Worm (Caenorhabditis elegans) whole organism, late embryonic: ENCODE data around the gene clec-5.

Experiments
- ama-1 ChIP-seq: fragments of 150-350 bp; optimal IDR thresholded peaks from 2 replicates; lab custom pipeline; 2014
- ceh-14 ChIP-seq: sonication (generic microtip); optimal IDR thresholded peaks from 2 replicates; lab custom pipeline; 2016; ENCODE audit warnings: missing genotype, missing genetic modification characterization, missing compliant biosample characterization
- ceh-22 ChIP-seq: sonication (generic microtip); optimal IDR thresholded peaks from 2 replicates; lab custom pipeline; 2017; ENCODE audit warnings: missing biosample characterization, missing genetic modification characterization
- ceh-45 ChIP-seq: fragments of 200-800 bp; sonication (Bioruptor generic); IDR thresholded peaks from 2 replicates; pipeline ENCODE4 v1.3.6; 2022; ENCODE audit warnings: missing genetic modification reagents, missing genetic modification characterization, missing compliant biosample characterization
- ets-4 ChIP-seq: sonication (generic microtip); optimal IDR thresholded peaks from 2 replicates; lab custom pipeline; 2016; ENCODE audit warnings: missing genetic modification characterization, missing compliant biosample characterization
- fkh-10 ChIP-seq: fragments of 150-350 bp; optimal IDR thresholded peaks from 2 replicates; lab custom pipeline; 2014; ENCODE audit warnings: missing biosample characterization, missing genetic modification reagents, missing genetic modification characterization
- pat-9 ChIP-seq: fragments of 200-800 bp; sonication (Bioruptor generic); optimal IDR thresholded peaks from 2 replicates; lab custom pipeline; 2018; ENCODE audit warnings: mild to moderate bottlenecking, missing genetic modification characterization, moderate library complexity, missing compliant biosample characterization
- pha-4 ChIP-seq: fragments of 150-350 bp; optimal IDR thresholded peaks from 2 replicates; lab custom pipeline; 2018; ENCODE audit warnings: missing biosample characterization, missing genetic modification reagents, missing genetic modification characterization
- rnt-1 ChIP-seq: sonication (generic microtip); optimal IDR thresholded peaks from 2 replicates; lab custom pipeline; 2016; ENCODE audit warnings: missing genetic modification characterization, missing compliant biosample characterization
- sox-2 ChIP-seq: fragments of 200-800 bp; sonication (Bioruptor generic); IDR thresholded peaks from 2 replicates; pipeline ENCODE4 v1.3.6; 2022; ENCODE audit warnings: missing genetic modification reagents, missing genetic modification characterization, missing compliant biosample characterization
- unc-55 ChIP-seq: sonication (generic microtip); optimal IDR thresholded peaks from 2 replicates; lab custom pipeline; 2017; ENCODE audit warnings: missing biosample characterization, missing genetic modification reagents, missing genetic modification characterization

ce11 chrIII:4912317-4912716 is 28.9 kb upstream of the clec-5 start, which contains the start of the genes F26F4.9 and cee-1:
- TF ChIP-seq ceh-22: no peak
- no peak for TF ChIP-seq sox-2 (GFP tag; lab: Robert Waterston, UW)
- TF ChIP-seq unc-55 (GFP tag; lab: Kevin White, UChicago): peak; percentile 30
- no peak for TF ChIP-seq pha-4 (tag; lab: Kevin White, UChicago)
- TF ChIP-seq ceh-14: no peak
- TF ChIP-seq ama-1 (lab: Kevin White, UChicago): no peak
- TF ChIP-seq pat-9 (tag; lab: Kevin White, UChicago): no peak
- TF ChIP-seq rnt-1: peak; percentile 7
- no peak for TF ChIP-seq fkh-10 (GFP tag; lab: Kevin White, UChicago)
- peak; percentile 75 for TF ChIP-seq ets-4 (tag; lab: Kevin White, UChicago)
- no peak for TF ChIP-seq ceh-45
